Fruit fly (Drosophila melanogaster) whole organism, embryonic: Measurements from ENCODE around the gene Kmn1.

Experiments used
- Abd-B ChIP-seq: fragments of 200-800 bp; sonication (Bioruptor generic); optimal IDR thresholded peaks from 2 replicates; lab custom pipeline; 2018; ENCODE audit warnings: missing biosample characterization, mild to moderate bottlenecking, missing genetic modification characterization, moderate library complexity
- Asciz ChIP-seq: fragments of 200-800 bp; sonication (Bioruptor generic); optimal IDR thresholded peaks from 2 replicates; lab custom pipeline; 2017; ENCODE audit warnings: missing biosample characterization, mild to moderate bottlenecking, missing genetic modification characterization, missing genetic modification reagents
- CG11085 ChIP-seq: fragments of 200-800 bp; sonication (Bioruptor generic); IDR thresholded peaks from 2 replicates; pipeline ENCODE4 v1.3.6; 2022; ENCODE audit warnings: missing biosample characterization, missing genetic modification characterization
- CG13287 ChIP-seq: fragments of 200-800 bp; sonication (Bioruptor generic); IDR thresholded peaks from 2 replicates; pipeline ENCODE4 v1.3.6; 2022; ENCODE audit warnings: missing biosample characterization, missing genetic modification characterization; ENCODE audit not compliant: partially characterized antibody
- CG13624 ChIP-seq: fragments of 200-800 bp; sonication (Bioruptor generic); optimal IDR thresholded peaks from 2 replicates; lab custom pipeline; 2016; ENCODE audit warnings: missing biosample characterization, missing genetic modification characterization
- CG16779 ChIP-seq: fragments of 200-800 bp; sonication (Bioruptor generic); IDR thresholded peaks from 2 replicates; pipeline ENCODE4 v1.3.6; 2022; ENCODE audit warnings: missing biosample characterization, missing genetic modification characterization
- CG17186 ChIP-seq: fragments of 200-800 bp; sonication (Bioruptor generic); optimal IDR thresholded peaks from 3 replicates; lab custom pipeline; 2017; ENCODE audit warnings: missing biosample characterization, missing genetic modification reagents, missing genetic modification characterization
- CG17385 ChIP-seq: fragments of 200-800 bp; sonication (Bioruptor generic); optimal IDR thresholded peaks from 3 replicates; lab custom pipeline; 2018; ENCODE audit warnings: missing biosample characterization, mild to moderate bottlenecking, missing genetic modification characterization
- CG1832 ChIP-seq: fragments of 200-800 bp; sonication (Bioruptor generic); optimal IDR thresholded peaks from 2 replicates; lab custom pipeline; 2017; ENCODE audit warnings: missing biosample characterization, mild to moderate bottlenecking, missing genetic modification characterization, inconsistent platforms
- CG2199 ChIP-seq: fragments of 200-800 bp; sonication (Bioruptor generic); IDR thresholded peaks from 3 replicates; pipeline ENCODE4 v1.3.6; 2022; ENCODE audit warnings: missing biosample characterization, missing genetic modification characterization
- CG32772 ChIP-seq: fragments of 200-800 bp; sonication (Bioruptor generic); IDR thresholded peaks from 2 replicates; pipeline ENCODE4 v1.3.6; 2022; ENCODE audit warnings: missing biosample characterization, missing genetic modification characterization
- CG3281 ChIP-seq: fragments of 200-800 bp; sonication (Bioruptor generic); optimal IDR thresholded peaks from 3 replicates; lab custom pipeline; 2017; ENCODE audit warnings: missing biosample characterization, mild to moderate bottlenecking, missing genetic modification characterization
- CG3847 ChIP-seq: fragments of 200-800 bp; sonication (Bioruptor generic); IDR thresholded peaks from 2 replicates; pipeline ENCODE4 v1.3.6; 2022; ENCODE audit warnings: missing biosample characterization, missing genetic modification characterization
- CG42726 ChIP-seq: fragments of 200-800 bp; sonication (Bioruptor generic); IDR thresholded peaks from 2 replicates; pipeline ENCODE4 v1.3.6; 2022; ENCODE audit warnings: missing biosample characterization, missing genetic modification characterization; ENCODE audit not compliant: partially characterized antibody
- CG4707 ChIP-seq: fragments of 200-800 bp; sonication (Bioruptor generic); optimal IDR thresholded peaks from 2 replicates; lab custom pipeline; 2018; ENCODE audit warnings: missing biosample characterization, mild to moderate bottlenecking, missing genetic modification characterization, moderate library complexity
- CG6791 ChIP-seq: fragments of 200-800 bp; sonication (Bioruptor generic); IDR thresholded peaks from 3 replicates; pipeline ENCODE4 v1.3.6; 2022; ENCODE audit warnings: missing biosample characterization, missing genetic modification characterization; ENCODE audit not compliant: partially characterized antibody
- CG7839 ChIP-seq: fragments of 200-800 bp; sonication (Bioruptor generic); optimal IDR thresholded peaks from 3 replicates; lab custom pipeline; 2018; ENCODE audit warnings: missing biosample characterization, mild to moderate bottlenecking, missing genetic modification characterization, moderate library complexity
- CoRest ChIP-seq: fragments of 200-800 bp; sonication (Bioruptor generic); optimal IDR thresholded peaks from 3 replicates; lab custom pipeline; 2018; ENCODE audit warnings: missing biosample characterization, mild to moderate bottlenecking, missing genetic modification characterization, moderate library complexity
- Dref ChIP-seq: fragments of 200-800 bp; sonication (Bioruptor generic); IDR thresholded peaks from 2 replicates; pipeline ENCODE4 v1.3.6; 2022; ENCODE audit warnings: missing biosample characterization, missing genetic modification characterization
- Drgx ChIP-seq: fragments of 200-800 bp; sonication (Bioruptor generic); IDR thresholded peaks from 2 replicates; pipeline ENCODE4 v1.3.6; 2022; ENCODE audit warnings: missing biosample characterization, missing genetic modification characterization
- E2f2 ChIP-seq: fragments of 200-800 bp; sonication (Bioruptor generic); IDR thresholded peaks from 2 replicates; pipeline ENCODE4 v1.3.6; 2022; ENCODE audit warnings: missing biosample characterization, missing genetic modification characterization
- Gug ChIP-seq: fragments of 200-800 bp; sonication (Bioruptor generic); IDR thresholded peaks from 4 replicates; pipeline ENCODE4 v1.3.6; 2022; ENCODE audit warnings: missing biosample characterization, missing genetic modification characterization
- HLH54F ChIP-seq: fragments of 200-800 bp; sonication (Bioruptor generic); optimal IDR thresholded peaks from 3 replicates; lab custom pipeline; 2016; ENCODE audit warnings: missing biosample characterization, missing genetic modification characterization
- Hsf ChIP-seq: fragments of 200-800 bp; sonication (Bioruptor generic); optimal IDR thresholded peaks from 3 replicates; lab custom pipeline; 2016; ENCODE audit warnings: missing biosample characterization, missing genetic modification characterization
- Jarid2 ChIP-seq: fragments of 200-800 bp; sonication (Bioruptor generic); optimal IDR thresholded peaks from 3 replicates; lab custom pipeline; 2017; ENCODE audit warnings: mild to moderate bottlenecking, missing biosample characterization, missing genetic modification reagents, missing genetic modification characterization
- Kr ChIP-seq: fragments of 200-800 bp; sonication (Bioruptor generic); optimal IDR thresholded peaks from 2 replicates; lab custom pipeline; 2017; ENCODE audit warnings: missing biosample characterization, mild to moderate bottlenecking, missing genetic modification characterization
- Lpt ChIP-seq: fragments of >200 bp; optimal IDR thresholded peaks from 2 replicates; lab custom pipeline; 2018; ENCODE audit warnings: missing biosample characterization, missing genetic modification characterization
- MBD-R2 ChIP-seq: fragments of 200-800 bp; sonication (Bioruptor generic); IDR thresholded peaks from 2 replicates; pipeline ENCODE4 v1.3.6; 2022; ENCODE audit warnings: missing biosample characterization, missing genetic modification characterization
- Myb ChIP-seq: fragments of 200-800 bp; sonication (Bioruptor generic); optimal IDR thresholded peaks from 2 replicates; lab custom pipeline; 2016; ENCODE audit warnings: missing biosample characterization, missing genetic modification characterization
- NC2α ChIP-seq: fragments of 200-800 bp; sonication (Bioruptor generic); optimal IDR thresholded peaks from 2 replicates; lab custom pipeline; 2016; ENCODE audit warnings: missing biosample characterization, missing genetic modification characterization
- Oaz ChIP-seq: fragments of 200-800 bp; sonication (Bioruptor generic); IDR thresholded peaks from 2 replicates; pipeline ENCODE4 v1.3.6; 2022; ENCODE audit warnings: missing biosample characterization, missing genetic modification characterization
- Rx ChIP-seq: fragments of 200-800 bp; sonication (Bioruptor generic); IDR thresholded peaks from 2 replicates; pipeline ENCODE4 v1.3.6; 2022; ENCODE audit warnings: missing biosample characterization, missing genetic modification characterization
- Scr ChIP-seq: fragments of 200-800 bp; sonication (Bioruptor generic); IDR thresholded peaks from 2 replicates; pipeline ENCODE4 v1.3.6; 2022; ENCODE audit warnings: missing biosample characterization, missing genetic modification characterization; ENCODE audit not compliant: partially characterized antibody
- Six4 ChIP-seq: fragments of 200-800 bp; sonication (Bioruptor generic); optimal IDR thresholded peaks from 2 replicates; lab custom pipeline; 2016; ENCODE audit warnings: missing biosample characterization, missing genetic modification characterization
- amos ChIP-seq: fragments of 200-800 bp; sonication (Bioruptor generic); IDR thresholded peaks from 2 replicates; pipeline ENCODE4 v1.3.6; 2022; ENCODE audit warnings: missing biosample characterization, missing genetic modification characterization; ENCODE audit not compliant: partially characterized antibody
- cas ChIP-seq: fragments of 200-800 bp; sonication (Bioruptor generic); IDR thresholded peaks from 2 replicates; pipeline ENCODE4 v1.3.6; 2022; ENCODE audit warnings: missing biosample characterization, missing genetic modification characterization
- chinmo ChIP-seq: fragments of 200-800 bp; sonication (Bioruptor generic); IDR thresholded peaks from 4 replicates; pipeline ENCODE4 v1.3.6; 2022; ENCODE audit warnings: missing biosample characterization, missing genetic modification characterization; ENCODE audit not compliant: partially characterized antibody
- exex ChIP-seq: fragments of 200-800 bp; sonication (Bioruptor generic); optimal IDR thresholded peaks from 4 replicates; lab custom pipeline; 2018; ENCODE audit warnings: missing biosample characterization, mild to moderate bottlenecking, missing genetic modification characterization, moderate library complexity
- fd3F ChIP-seq: fragments of 200-800 bp; sonication (Bioruptor generic); optimal IDR thresholded peaks from 2 replicates; lab custom pipeline; 2018; ENCODE audit warnings: missing biosample characterization, mild to moderate bottlenecking, missing genetic modification characterization, moderate library complexity
- fru ChIP-seq: fragments of >200 bp; optimal IDR thresholded peaks from 2 replicates; lab custom pipeline; 2017
- gcm2 ChIP-seq: fragments of 200-800 bp; sonication (Bioruptor generic); optimal IDR thresholded peaks from 2 replicates; lab custom pipeline; 2016; ENCODE audit warnings: missing biosample characterization, missing genetic modification characterization
- kah ChIP-seq: fragments of 200-800 bp; sonication (Bioruptor generic); optimal IDR thresholded peaks from 2 replicates; lab custom pipeline; 2018; ENCODE audit warnings: missing biosample characterization, mild to moderate bottlenecking, missing genetic modification characterization
- kay ChIP-seq: fragments of 200-800 bp; sonication (Bioruptor generic); optimal IDR thresholded peaks from 2 replicates; lab custom pipeline; 2016; ENCODE audit warnings: missing biosample characterization, missing genetic modification characterization
- phol ChIP-seq: fragments of 200-800 bp; sonication (Bioruptor generic); optimal IDR thresholded peaks from 3 replicates; lab custom pipeline; 2018; ENCODE audit warnings: missing biosample characterization, mild to moderate bottlenecking, missing genetic modification characterization, moderate library complexity
- schlank ChIP-seq: fragments of 200-800 bp; sonication (Bioruptor generic); optimal IDR thresholded peaks from 2 replicates; lab custom pipeline; 2018; ENCODE audit warnings: missing biosample characterization, mild to moderate bottlenecking, missing genetic modification characterization
- sob ChIP-seq: fragments of 200-800 bp; sonication (Bioruptor generic); IDR thresholded peaks from 2 replicates; pipeline ENCODE4 v1.3.6; 2022; ENCODE audit warnings: missing biosample characterization, missing genetic modification characterization
- tup ChIP-seq: fragments of 200-800 bp; sonication (Bioruptor generic); optimal IDR thresholded peaks from 2 replicates; lab custom pipeline; 2016; ENCODE audit warnings: missing biosample characterization, mild to moderate bottlenecking, missing genetic modification characterization, moderate library complexity
- twi ChIP-seq: fragments of 200-800 bp; optimal IDR thresholded peaks from 2 replicates; lab custom pipeline; 2019; ENCODE audit warnings: missing biosample characterization, mild to moderate bottlenecking, missing genetic modification characterization, moderate library complexity
- vvl ChIP-seq: fragments of 200-800 bp; sonication (Bioruptor generic); IDR thresholded peaks from 2 replicates; pipeline ENCODE4 v1.3.6; 2022; ENCODE audit warnings: missing biosample characterization, missing genetic modification characterization
- zfh1 ChIP-seq: fragments of 200-800 bp; sonication (Bioruptor generic); IDR thresholded peaks from 3 replicates; pipeline ENCODE4 v1.3.6; 2022; ENCODE audit warnings: missing biosample characterization, missing genetic modification characterization
- zfh2 ChIP-seq: fragments of 200-800 bp; sonication (Bioruptor generic); optimal IDR thresholded peaks from 2 replicates; lab custom pipeline; 2016; ENCODE audit warnings: missing biosample characterization, missing genetic modification characterization

Gene Kmn1

DNA sequence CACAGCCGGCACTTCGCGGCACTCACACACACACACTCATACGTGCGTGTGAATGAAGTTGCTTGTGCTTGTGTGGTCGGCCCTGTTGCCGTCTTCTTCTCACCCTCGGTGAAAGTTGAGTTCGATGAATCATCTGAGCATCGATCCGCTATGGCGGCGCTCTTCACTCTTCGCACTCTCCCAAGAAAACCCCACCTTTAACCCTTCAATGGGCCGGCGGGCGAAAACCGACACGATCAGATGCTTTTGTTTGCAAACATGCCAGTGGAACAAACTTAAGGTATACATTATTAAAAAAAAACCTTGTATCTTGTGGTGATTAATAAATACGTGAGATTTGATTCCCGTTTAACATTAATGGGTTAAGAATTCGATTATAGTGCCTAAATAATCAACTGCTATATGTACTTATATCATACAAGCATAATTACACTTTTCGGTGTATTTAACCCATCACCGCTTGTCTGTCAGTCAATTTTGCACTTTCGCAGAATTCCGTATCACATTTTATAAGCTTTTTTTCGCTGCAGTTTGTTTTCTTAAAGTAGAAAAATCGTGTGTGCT is 28.6 kb upstream of the Kmn1 start (continued):
- TF ChIP-seq Oaz (GFP tag; lab: Robert Waterston, UW) (no peak), fd3F (GFP tag; lab: Kevin White, UChicago) (no peak), CG3847 (GFP tag; lab: Robert Waterston, UW) (no peak), exex (tag; lab: Kevin White, UChicago) (no peak), amos (GFP tag; lab: Robert Waterston, UW) (no peak), CG13624 (no peak), Asciz (GFP tag; lab: Kevin White, UChicago) (no peak), Hsf (GFP tag; lab: Kevin White, UChicago) (no peak), CG1832 (GFP tag; lab: Kevin White, UChicago) (peak; percentile 65), CG2199 (GFP tag; lab: Robert Waterston, UW) (no peak), CG16779 (GFP tag; lab: Robert Waterston, UW) (no peak), CG7839 (tag; lab: Kevin White, UChicago) (no peak), CG4707 (GFP tag; lab: Kevin White, UChicago) (no peak), chinmo (GFP tag; lab: Robert Waterston, UW) (0 out of 4 replicates have a peak, but pooled peaks have one; percentile 36), MBD-R2 (GFP tag; lab: Robert Waterston, UW) (no peak), phol (tag; lab: Kevin White, UChicago) (no peak), kah (GFP tag; lab: Kevin White, UChicago) (no peak), Drgx (GFP tag; lab: Robert Waterston, UW) (no peak; the same call in 1 of the 2 replicates), gcm2 (GFP tag; lab: Kevin White, UChicago) (no peak), Rx (GFP tag; lab: Robert Waterston, UW) (no peak), zfh2 (GFP tag; lab: Kevin White, UChicago) (peak; percentile 15), CG17385 (no peak), kay (peak; percentile 77), CG3281 (no peak), tup (GFP tag; lab: Kevin White, UChicago) (no peak), Lpt (GFP tag; lab: Kevin White, UChicago) (no peak), CG17186 (no peak), twi (no peak), Abd-B (GFP tag; lab: Kevin White, UChicago) (no peak), HLH54F (GFP tag; lab: Kevin White, UChicago) (peak; percentile 29), schlank (tag; lab: Kevin White, UChicago) (no peak), Six4 (GFP tag; lab: Kevin White, UChicago) (no peak), Scr (no peak), NC2α (GFP tag; lab: Kevin White, UChicago) (no peak), Kr (GFP tag; lab: Kevin White, UChicago) (no peak), cas (GFP tag; lab: Robert Waterston, UW) (no peak), fru (no peak), CoRest (tag; lab: Kevin White, UChicago) (no peak)

DNA sequence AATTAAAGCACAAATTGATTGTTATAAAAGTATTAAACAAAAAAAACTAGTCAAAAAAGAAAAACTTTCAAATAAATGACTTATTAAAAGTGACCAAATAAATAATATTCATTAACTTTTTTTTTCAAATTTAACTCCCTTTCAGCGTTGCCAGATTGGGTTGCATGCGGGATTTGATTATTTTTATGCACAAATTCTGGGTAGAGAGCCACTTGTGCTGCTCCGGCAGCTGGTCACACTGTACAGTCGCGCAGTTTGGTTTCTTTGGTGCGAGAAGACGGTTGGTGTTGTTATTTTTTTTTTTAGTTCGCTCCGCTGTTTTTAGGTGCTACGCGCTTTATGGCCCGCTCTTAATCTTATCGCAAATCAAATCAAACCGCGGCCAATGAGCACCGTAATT is 27.3 kb upstream of the Kmn1 start, which contains the start of gene rho-4:
Gene rho-4, plus strand, starts transcription at position 250 of the 400 bp plus-strand sequence.
- TF ChIP-seq sob (GFP tag; lab: Robert Waterston, UW), result 0 out of 2 replicates have a peak, but pooled peaks have one; percentile 23
- 0 out of 3 replicates have a peak, but pooled peaks have one; percentile 10 for TF ChIP-seq CG6791 (GFP tag; lab: Robert Waterston, UW)
- 0 out of 3 replicates have a peak, but pooled peaks have one; percentile 6 for TF ChIP-seq zfh1 (GFP tag; lab: Robert Waterston, UW)
- peak; percentile 45 for TF ChIP-seq Dref (GFP tag; lab: Robert Waterston, UW)
- TF ChIP-seq CG32772 (GFP tag; lab: Robert Waterston, UW), result 0 out of 2 replicates have a peak, but pooled peaks have one; percentile 29
- peak; percentile 16 for TF ChIP-seq Myb (GFP tag; lab: Kevin White, UChicago)
- peak; percentile 45; the same call in 1 of the 2 replicates for TF ChIP-seq amos (GFP tag; lab: Robert Waterston, UW)
- TF ChIP-seq CG11085 (GFP tag; lab: Robert Waterston, UW), result peak; percentile 36; the same call in 1 of the 2 replicates
- TF ChIP-seq CG13287 (GFP tag; lab: Robert Waterston, UW), result peak; percentile 47; the same call in 1 of the 2 replicates
- peak; percentile 42 for TF ChIP-seq MBD-R2 (GFP tag; lab: Robert Waterston, UW)
- TF ChIP-seq Gug (GFP tag; lab: Robert Waterston, UW), result 0 out of 4 replicates have a peak, but pooled peaks have one; percentile 2
- TF ChIP-seq CG42726 (GFP tag; lab: Robert Waterston, UW), result 0 out of 2 replicates have a peak, but pooled peaks have one; percentile 28
- TF ChIP-seq vvl, result peak; percentile 20; the same call in 1 of the 2 replicates
- peak; percentile 82 for TF ChIP-seq E2f2 (GFP tag; lab: Robert Waterston, UW)
- TF ChIP-seq Jarid2 (GFP tag; lab: Kevin White, UChicago), result peak; percentile 44
